Worm (Caenorhabditis elegans) whole organism, L4/young adult: ENCODE data around the gene clc-8.

Source experiments
- dao-5 ChIP-seq: sonication (generic microtip); optimal IDR thresholded peaks from 2 replicates; lab custom pipeline; 2016; ENCODE audit warnings: missing genotype, missing genetic modification characterization, moderate library complexity, missing compliant biosample characterization
- him-1 ChIP-seq: sonication (generic microtip); optimal IDR thresholded peaks from 2 replicates; lab custom pipeline; 2016; ENCODE audit warnings: missing genotype, missing genetic modification reagents, missing genetic modification characterization, missing compliant biosample characterization

ce11 chrIV:14395531-14395930 is 1.6 kb downstream of the clc-8 start:
- TF ChIP-seq dao-5 (tag; lab: Kevin White, UChicago) (no peak), him-1 (tag; lab: Kevin White, UChicago) (no peak)
